Worm (Caenorhabditis elegans): Measurements from ENCODE around the gene Y62E10A.6.

The Y62E10A.6 gene

ce11 chrIV:13354044-13354443 lies 17.8 kb upstream of the Y62E10A.6 start:
- TF ChIP-seq unc-62 (GFP tag; optimal IDR thresholded peaks at IDR 0.05 in 1 of 2) (no peak), unc-62 (tag; optimal IDR thresholded peaks at IDR 0.05) (no peak), dpl-1 (GFP tag; optimal IDR thresholded peaks at IDR 0.05) (no peak), F44E2.7 (GFP tag; IDR thresholded peaks at IDR 0.05) (no peak), fkh-10 (GFP tag; optimal IDR thresholded peaks at IDR 0.05) (no peak), Y48G9A.11 (GFP tag; IDR thresholded peaks at IDR 0.05) (no peak), lin-1 (GFP tag; IDR thresholded peaks at IDR 0.05) (no peak), daf-19 (GFP tag; conservative IDR thresholded peaks at IDR 0.05) (no peak), R02D3.7 (tag; optimal IDR thresholded peaks at IDR 0.05) (no peak), sdz-12 (GFP tag; optimal IDR thresholded peaks at IDR 0.05) (no peak), ama-1 (optimal IDR thresholded peaks at IDR 0.05) (no peak), T20F7.1 (GFP tag; optimal IDR thresholded peaks at IDR 0.05) (no peak), set-16 (GFP tag; IDR thresholded peaks at IDR 0.05) (no peak), zag-1 (tag; optimal IDR thresholded peaks at IDR 0.05) (no peak), dve-1 (tag; optimal IDR thresholded peaks at IDR 0.05; ENCODE audit: insufficient read depth) (no peak), madf-9 (GFP tag; conservative IDR thresholded peaks at IDR 0.05) (no peak), mdl-1 (tag; optimal IDR thresholded peaks at IDR 0.05) (no peak), php-3 (GFP tag; IDR thresholded peaks at IDR 0.05) (no peak), zfp-2 (tag; optimal IDR thresholded peaks at IDR 0.05) (no peak)

- TF ChIP-seq nhr-76 (tag; optimal IDR thresholded peaks at IDR 0.05) = no peak
- TF ChIP-seq snpc-1.2 (GFP tag; IDR thresholded peaks at IDR 0.05) = no peak
- TF ChIP-seq lim-7 (GFP tag; IDR thresholded peaks at IDR 0.05) = no peak
- no peak for TF ChIP-seq fkh-10 (GFP tag; optimal IDR thresholded peaks at IDR 0.05)
- no peak for TF ChIP-seq ZK546.5 (tag; optimal IDR thresholded peaks at IDR 0.05)
- TF ChIP-seq zip-2 (tag; optimal IDR thresholded peaks at IDR 0.05) = no peak
- TF ChIP-seq dve-1 (tag; optimal IDR thresholded peaks at IDR 0.05; ENCODE audit: insufficient read depth) = no peak
- no peak for TF ChIP-seq nhr-28 (tag; optimal IDR thresholded peaks at IDR 0.05)
- no peak for TF ChIP-seq arid-1 (GFP tag; conservative IDR thresholded peaks at IDR 0.05)
- TF ChIP-seq ceh-82 (tag; optimal IDR thresholded peaks at IDR 0.05) = no peak
- TF ChIP-seq gei-8 (GFP tag; optimal IDR thresholded peaks at IDR 0.05) = no peak
- TF ChIP-seq zfp-2 (tag; optimal IDR thresholded peaks at IDR 0.05) = no peak
- TF ChIP-seq F49E8.2 (tag; optimal IDR thresholded peaks at IDR 0.05; ENCODE audit: borderline replicate concordance) = no peak
- TF ChIP-seq dmd-9 (GFP tag; IDR thresholded peaks at IDR 0.05) = no peak
These were observed 15.8 kb upstream of the Y62E10A.6 start for ce11 chrIV:13356005-13356404.

- TF ChIP-seq ZK337.2 (GFP tag; IDR thresholded peaks at IDR 0.05) = 0 out of 2 replicates have a peak, but pooled peaks have one; percentile 11
- no peak for TF ChIP-seq lin-38 (GFP tag; IDR thresholded peaks at IDR 0.05)
These were observed 13.3 kb upstream of the Y62E10A.6 start, which contains the start of gene W02A2.8 for ce11 chrIV:13358488-13358887. Gene W02A2.8, minus strand, starts transcription at chrIV:13358588.

DNA sequence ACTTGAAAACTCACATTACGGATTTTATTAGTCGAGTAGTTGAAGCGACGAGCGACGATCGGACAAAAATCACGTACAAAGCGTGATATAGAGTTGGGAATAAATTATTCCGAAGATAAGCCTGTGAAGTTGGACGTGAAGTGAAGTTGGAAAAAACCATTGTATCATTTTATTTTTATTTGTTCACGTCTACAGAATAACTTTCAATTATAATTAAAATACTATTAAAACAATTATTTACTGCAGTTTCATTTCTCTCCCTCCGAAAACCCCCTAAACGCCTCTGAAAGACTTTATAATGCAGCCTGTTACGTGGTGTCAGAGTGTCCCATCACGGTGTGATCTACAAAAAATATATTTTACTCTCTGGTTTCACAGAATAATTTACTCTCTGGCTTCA lies 11.7 kb upstream of the Y62E10A.6 start, which contains the start of gene Y62E10A.3:
Y62E10A.3 (minus strand) TSS at position 101 of the 400 bp plus-strand sequence.
- no peak for TF ChIP-seq sdz-12 (GFP tag; optimal IDR thresholded peaks at IDR 0.05)
- TF ChIP-seq F10B5.3 (tag; optimal IDR thresholded peaks at IDR 0.05) = no peak
- TF ChIP-seq ceh-44 (GFP tag; IDR thresholded peaks at IDR 0.05) = no peak
- no peak for TF ChIP-seq dpl-1 (GFP tag; optimal IDR thresholded peaks at IDR 0.05)
- TF ChIP-seq mdl-1 (tag; optimal IDR thresholded peaks at IDR 0.05) = no peak
- no peak for TF ChIP-seq hlh-30 (tag; optimal IDR thresholded peaks at IDR 0.05; ENCODE audit: insufficient read depth)
- no peak for TF ChIP-seq R02D3.7 (tag; optimal IDR thresholded peaks at IDR 0.05)
- no peak for TF ChIP-seq ceh-28 (tag; optimal IDR thresholded peaks at IDR 0.05)
- TF ChIP-seq daf-16 (GFP tag; optimal IDR thresholded peaks at IDR 0.05) = no peak
- TF ChIP-seq daf-16 (tag; optimal IDR thresholded peaks at IDR 0.05) = no peak
- TF ChIP-seq spr-1 (tag; optimal IDR thresholded peaks at IDR 0.05) = no peak
- TF ChIP-seq Y5F2A.4 (GFP tag; optimal IDR thresholded peaks at IDR 0.05) = no peak
- TF ChIP-seq daf-19 (GFP tag; conservative IDR thresholded peaks at IDR 0.05) = no peak
- no peak for TF ChIP-seq unc-130 (GFP tag; optimal IDR thresholded peaks at IDR 0.05)
- no peak for TF ChIP-seq lin-1 (GFP tag; IDR thresholded peaks at IDR 0.05)
- no peak for TF ChIP-seq nhr-42 (GFP tag; IDR thresholded peaks at IDR 0.05)
- no peak for TF ChIP-seq lin-29 (GFP tag; IDR thresholded peaks at IDR 0.05)
- TF ChIP-seq nhr-48 (tag; optimal IDR thresholded peaks at IDR 0.05) = no peak
- TF ChIP-seq nhr-111 (GFP tag; optimal IDR thresholded peaks at IDR 0.05) = no peak
- TF ChIP-seq saeg-2 (GFP tag; IDR thresholded peaks at IDR 0.05) = no peak

Data from whole organism, L4 larva.